Fruit fly (Drosophila melanogaster) whole organism, prepupa: ENCODE measurements around the gene CecA2.

Experiments
- Blimp-1 ChIP-seq: fragments of 200-800 bp; sonication (Bioruptor generic); optimal IDR thresholded peaks from 3 replicates; lab custom pipeline; 2017; ENCODE audit warnings: missing biosample characterization, missing genetic modification characterization, mild to moderate bottlenecking, moderate library complexity, missing genetic modification reagents
- CG10669 ChIP-seq: fragments of 200-800 bp; sonication (Bioruptor generic); optimal IDR thresholded peaks from 3 replicates; lab custom pipeline; 2018; ENCODE audit warnings: missing biosample characterization, mild to moderate bottlenecking, missing genetic modification characterization, moderate library complexity
- CG11294 ChIP-seq: fragments of 200-800 bp; sonication (Bioruptor generic); IDR thresholded peaks from 2 replicates; pipeline ENCODE4 v1.3.6; 2022; ENCODE audit warnings: missing biosample characterization, missing genetic modification characterization
- CG11762 ChIP-seq: fragments of 200-800 bp; sonication (Bioruptor generic); optimal IDR thresholded peaks from 3 replicates; lab custom pipeline; 2016; ENCODE audit warnings: missing biosample characterization, missing genetic modification characterization; ENCODE audit not compliant: insufficient read depth
- CG11902 ChIP-seq: fragments of 200-800 bp; sonication (Bioruptor generic); optimal IDR thresholded peaks from 3 replicates; lab custom pipeline; 2016; ENCODE audit warnings: missing biosample characterization, missing genetic modification characterization
- CG15336 ChIP-seq: fragments of 200-800 bp; sonication (Bioruptor generic); IDR thresholded peaks from 2 replicates; pipeline ENCODE4 v1.3.6; 2022; ENCODE audit warnings: missing biosample characterization, missing genetic modification characterization
- CG1621 ChIP-seq: fragments of 200-800 bp; sonication (Bioruptor generic); optimal IDR thresholded peaks from 3 replicates; lab custom pipeline; 2018; ENCODE audit warnings: missing biosample characterization, mild to moderate bottlenecking, missing genetic modification characterization
- CG3032 ChIP-seq: fragments of 200-800 bp; optimal IDR thresholded peaks from 2 replicates; lab custom pipeline; 2019; ENCODE audit warnings: missing biosample characterization, mild to moderate bottlenecking, missing genetic modification characterization, moderate library complexity
- CG32006 ChIP-seq: fragments of 200-800 bp; sonication (Bioruptor generic); optimal IDR thresholded peaks from 3 replicates; lab custom pipeline; 2017; ENCODE audit warnings: missing biosample characterization, mild to moderate bottlenecking, missing genetic modification characterization
- CG34406 ChIP-seq: fragments of 200-800 bp; sonication (Bioruptor generic); optimal IDR thresholded peaks from 3 replicates; lab custom pipeline; 2016; ENCODE audit warnings: missing biosample characterization, missing genetic modification characterization
- CG3919 ChIP-seq: fragments of 200-800 bp; sonication (Bioruptor generic); optimal IDR thresholded peaks from 3 replicates; lab custom pipeline; 2016; ENCODE audit warnings: missing biosample characterization, missing genetic modification characterization
- CG4318 ChIP-seq: fragments of 200-800 bp; sonication (Bioruptor generic); optimal IDR thresholded peaks from 3 replicates; lab custom pipeline; 2017; ENCODE audit warnings: missing biosample characterization, mild to moderate bottlenecking, missing genetic modification characterization
- CG6276 ChIP-seq: fragments of 200-800 bp; sonication (Bioruptor generic); optimal IDR thresholded peaks from 2 replicates; lab custom pipeline; 2017; ENCODE audit warnings: missing biosample characterization, mild to moderate bottlenecking, missing genetic modification characterization
- CG6792 ChIP-seq: fragments of 200-800 bp; sonication (Bioruptor generic); optimal IDR thresholded peaks from 3 replicates; lab custom pipeline; 2016; ENCODE audit warnings: missing biosample characterization, missing genetic modification characterization
- CG6808 ChIP-seq: fragments of 200-800 bp; sonication (Bioruptor generic); optimal IDR thresholded peaks from 3 replicates; lab custom pipeline; 2017; ENCODE audit warnings: missing biosample characterization, missing genetic modification characterization, mild to moderate bottlenecking, moderate library complexity, missing genetic modification reagents
- CG6854 ChIP-seq: fragments of 200-800 bp; sonication (Bioruptor generic); optimal IDR thresholded peaks from 2 replicates; lab custom pipeline; 2017; ENCODE audit warnings: missing biosample characterization, mild to moderate bottlenecking, missing genetic modification characterization
- CG7368 ChIP-seq: fragments of 200-800 bp; sonication (Bioruptor generic); optimal IDR thresholded peaks from 3 replicates; lab custom pipeline; 2016; ENCODE audit warnings: missing biosample characterization, missing genetic modification characterization
- CG8119 ChIP-seq: fragments of 200-800 bp; sonication (Bioruptor generic); IDR thresholded peaks from 3 replicates; pipeline ENCODE4 v1.3.6; 2022; ENCODE audit warnings: missing biosample characterization, missing genetic modification characterization
- CG8319 ChIP-seq: fragments of 200-800 bp; sonication (Bioruptor generic); optimal IDR thresholded peaks from 3 replicates; lab custom pipeline; 2016; ENCODE audit warnings: missing biosample characterization, missing genetic modification characterization
- CG9139 ChIP-seq: fragments of 200-800 bp; sonication (Bioruptor generic); optimal IDR thresholded peaks from 3 replicates; lab custom pipeline; 2017; ENCODE audit warnings: missing biosample characterization, mild to moderate bottlenecking, missing genetic modification characterization
- Eip75B ChIP-seq: fragments of 200-800 bp; sonication (Bioruptor generic); optimal IDR thresholded peaks from 3 replicates; lab custom pipeline; 2016; ENCODE audit warnings: missing biosample characterization, missing genetic modification characterization
- Eip78C ChIP-seq: fragments of 200-800 bp; sonication (Bioruptor generic); peaks from one replicate; lab custom pipeline; 2016; ENCODE audit warnings: missing biosample characterization, missing genetic modification characterization
- Eip93F ChIP-seq: fragments of 200-800 bp; sonication (Bioruptor generic); optimal IDR thresholded peaks from 2 replicates; lab custom pipeline; 2016; ENCODE audit warnings: missing biosample characterization, mild to moderate bottlenecking, missing genetic modification characterization
- Ets21C ChIP-seq: fragments of 200-800 bp; sonication (Bioruptor generic); optimal IDR thresholded peaks from 3 replicates; lab custom pipeline; 2016; ENCODE audit warnings: missing biosample characterization, missing genetic modification characterization
- Ets96B ChIP-seq: fragments of 200-800 bp; optimal IDR thresholded peaks from 2 replicates; lab custom pipeline; 2019; ENCODE audit warnings: missing biosample characterization, mild to moderate bottlenecking, missing genetic modification characterization, moderate library complexity
- Gug ChIP-seq: fragments of 200-800 bp; sonication (Bioruptor generic); IDR thresholded peaks from 2 replicates; pipeline ENCODE4 v1.3.6; 2022; ENCODE audit warnings: missing biosample characterization, missing genetic modification characterization
- Hr38 ChIP-seq: sonication (Bioruptor generic); optimal IDR thresholded peaks from 2 replicates; lab custom pipeline; 2016; ENCODE audit warnings: missing biosample characterization, missing genetic modification characterization
- Hr39 ChIP-seq: fragments of 200-800 bp; sonication (Bioruptor generic); optimal IDR thresholded peaks from 2 replicates; lab custom pipeline; 2016; ENCODE audit warnings: missing biosample characterization, missing genetic modification characterization
- Hr4 ChIP-seq: fragments of 200-800 bp; sonication (Bioruptor generic); optimal IDR thresholded peaks from 3 replicates; lab custom pipeline; 2016; ENCODE audit warnings: missing biosample characterization, missing genetic modification characterization
- Lpt ChIP-seq: fragments of 200-800 bp; sonication (Bioruptor generic); optimal IDR thresholded peaks from 3 replicates; lab custom pipeline; 2016; ENCODE audit warnings: missing biosample characterization, missing genetic modification characterization
- Met ChIP-seq: fragments of 200-800 bp; sonication (Bioruptor generic); optimal IDR thresholded peaks from 3 replicates; lab custom pipeline; 2016; ENCODE audit warnings: missing biosample characterization, missing genetic modification characterization
- OdsH ChIP-seq: fragments of 200-800 bp; sonication (Bioruptor generic); optimal IDR thresholded peaks from 3 replicates; lab custom pipeline; 2016; ENCODE audit warnings: missing biosample characterization, missing genetic modification characterization
- Smox ChIP-seq: fragments of 200-800 bp; sonication (Bioruptor generic); optimal IDR thresholded peaks from 3 replicates; lab custom pipeline; 2016; ENCODE audit warnings: missing biosample characterization, missing genetic modification characterization
- Sox102F ChIP-seq: fragments of 200-800 bp; sonication (Bioruptor generic); optimal IDR thresholded peaks from 2 replicates; lab custom pipeline; 2016; ENCODE audit warnings: missing biosample characterization, mild to moderate bottlenecking, missing genetic modification characterization
- Sox14 ChIP-seq: fragments of 200-800 bp; sonication (Bioruptor generic); optimal IDR thresholded peaks from 3 replicates; lab custom pipeline; 2016; ENCODE audit warnings: missing biosample characterization, missing genetic modification characterization
- Sox15 ChIP-seq: fragments of 200-800 bp; sonication (Bioruptor generic); optimal IDR thresholded peaks from 3 replicates; lab custom pipeline; 2016; ENCODE audit warnings: missing biosample characterization, missing genetic modification characterization
- achi ChIP-seq: fragments of 200-800 bp; sonication (Bioruptor generic); optimal IDR thresholded peaks from 3 replicates; lab custom pipeline; 2016; ENCODE audit warnings: missing biosample characterization, missing genetic modification characterization
- acj6 ChIP-seq: fragments of 200-800 bp; sonication (Bioruptor generic); optimal IDR thresholded peaks from 3 replicates; lab custom pipeline; 2016; ENCODE audit warnings: missing biosample characterization, missing genetic modification characterization
- cyc ChIP-seq: fragments of 200-800 bp; sonication (Bioruptor generic); optimal IDR thresholded peaks from 3 replicates; lab custom pipeline; 2016; ENCODE audit warnings: missing biosample characterization, missing genetic modification characterization
- dac ChIP-seq: fragments of 200-800 bp; sonication (Bioruptor generic); optimal IDR thresholded peaks from 2 replicates; lab custom pipeline; 2017; ENCODE audit warnings: missing biosample characterization, mild to moderate bottlenecking, missing genetic modification characterization
- dsx ChIP-seq: fragments of 200-800 bp; optimal IDR thresholded peaks from 3 replicates; lab custom pipeline; 2019; ENCODE audit warnings: missing biosample characterization, mild to moderate bottlenecking, missing genetic modification characterization, moderate library complexity; ENCODE audit not compliant: poor library complexity, severe bottlenecking
- eg ChIP-seq: fragments of 200-800 bp; sonication (Bioruptor generic); IDR thresholded peaks from 3 replicates; pipeline ENCODE4 v1.3.6; 2022; ENCODE audit warnings: missing biosample characterization, missing genetic modification characterization
- fd85E ChIP-seq: fragments of 200-800 bp; sonication (Bioruptor generic); optimal IDR thresholded peaks from 3 replicates; lab custom pipeline; 2016; ENCODE audit warnings: missing biosample characterization, missing genetic modification characterization
- lz ChIP-seq: fragments of 200-800 bp; sonication (Bioruptor generic); optimal IDR thresholded peaks from 3 replicates; lab custom pipeline; 2016; ENCODE audit warnings: missing biosample characterization, missing genetic modification characterization
- net ChIP-seq: fragments of 200-800 bp; sonication (Bioruptor generic); optimal IDR thresholded peaks from 3 replicates; lab custom pipeline; 2016; ENCODE audit warnings: missing biosample characterization, missing genetic modification characterization
- pdm3 ChIP-seq: fragments of 200-800 bp; sonication (Bioruptor generic); optimal IDR thresholded peaks from 3 replicates; lab custom pipeline; 2016; ENCODE audit warnings: missing biosample characterization, missing genetic modification characterization
- salr ChIP-seq, 2 experiments: fragments of 200-800 bp; sonication (Bioruptor generic); optimal IDR thresholded peaks; 3 replicates each; lab custom pipeline; 2016 to 2018; ENCODE audit warnings: missing biosample characterization in 2 of 2, missing genetic modification characterization in 2 of 2, mild to moderate bottlenecking in 1 of 2
- spab ChIP-seq: fragments of 200-800 bp; sonication (Bioruptor generic); optimal IDR thresholded peaks from 2 replicates; lab custom pipeline; 2017; ENCODE audit warnings: missing biosample characterization, mild to moderate bottlenecking, missing genetic modification characterization, missing genetic modification reagents
- svp ChIP-seq: fragments of 200-800 bp; sonication (Bioruptor generic); peaks from one replicate; lab custom pipeline; 2016; ENCODE audit warnings: missing biosample characterization, missing genetic modification characterization
- vri ChIP-seq: fragments of 200-800 bp; sonication (Bioruptor generic); optimal IDR thresholded peaks from 3 replicates; lab custom pipeline; 2016; ENCODE audit warnings: missing biosample characterization, mild to moderate bottlenecking, missing genetic modification characterization

CecA2 gene

dm6 chr3R:30240245-30240644 lies 28.3 kb downstream of the CecA2 start:
- TF ChIP-seq CG11762 (no peak), Blimp-1 (GFP tag; lab: Kevin White, UChicago) (peak; percentile 69)

DNA sequence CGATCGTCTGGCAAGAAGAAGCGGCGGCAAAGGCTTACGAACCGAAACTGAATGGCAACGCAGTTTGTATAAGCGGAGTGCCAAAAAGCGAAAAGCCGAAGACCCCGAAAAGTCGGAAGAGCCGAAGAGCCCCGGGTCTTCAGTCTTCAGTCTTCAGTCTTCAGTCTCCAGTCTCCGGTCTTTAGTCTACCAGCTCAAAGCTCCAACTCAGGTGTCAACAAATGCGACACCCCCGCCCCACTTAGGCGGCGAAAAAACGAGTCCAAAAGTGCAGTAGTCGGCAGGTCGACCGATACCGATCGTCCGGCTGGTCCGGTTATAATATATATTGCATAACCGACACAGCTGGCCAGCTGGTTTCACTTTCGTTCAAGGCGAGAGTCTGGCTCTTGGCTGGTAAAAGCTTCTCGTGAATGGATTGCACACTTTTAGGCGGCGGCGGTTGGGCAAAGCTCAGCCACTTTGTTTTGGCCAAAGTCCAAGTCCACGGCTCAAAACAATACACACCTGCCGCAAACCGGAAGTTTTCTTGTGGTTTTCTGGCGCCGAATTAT lies 31.4 kb downstream of the CecA2 start, which contains the start of gene CG9737:
Gene CG9737, minus strand, starts transcription at position 51 of the 554 bp plus-strand sequence.
- TF ChIP-seq Blimp-1 (GFP tag; lab: Kevin White, UChicago) (peak; percentile 100), Hr4 (GFP tag; lab: Kevin White, UChicago) (peak; percentile 54), fd85E (GFP tag; lab: Kevin White, UChicago) (peak; percentile 0), eg (peak; percentile 82), dsx (GFP tag; lab: Kevin White, UChicago) (peak; percentile 63), CG6808 (peak; percentile 85), spab (GFP tag; lab: Kevin White, UChicago) (peak; percentile 71), Smox (GFP tag; lab: Kevin White, UChicago) (peak; percentile 23), CG34406 (peak; percentile 29), Eip75B (peak; percentile 68), CG8119 (peak; percentile 65; the same call in 2 of the 3 replicates), Eip78C (GFP tag; lab: Kevin White, UChicago) (peak; percentile 90), CG32006 (GFP tag; lab: Kevin White, UChicago) (peak; percentile 50), CG1621 (tag; lab: Kevin White, UChicago) (peak; percentile 85), svp (peak; percentile 84), Sox102F (GFP tag; lab: Kevin White, UChicago) (peak; percentile 72), CG9139 (peak; percentile 89), salr (GFP tag; optimal IDR thresholded peaks at IDR 0.05; lab: Kevin White, UChicago) (peak; percentile 15 to 30), lz (GFP tag; lab: Kevin White, UChicago) (no peak), CG3919 (peak; percentile 80), achi (GFP tag; lab: Kevin White, UChicago) (peak; percentile 20), Lpt (GFP tag; lab: Kevin White, UChicago) (peak; percentile 61), cyc (GFP tag; lab: Kevin White, UChicago) (peak; percentile 27), Sox14 (GFP tag; lab: Kevin White, UChicago) (peak; percentile 73), CG4318 (GFP tag; lab: Kevin White, UChicago) (no peak), CG3032 (peak; percentile 24), CG11294 (GFP tag; lab: Robert Waterston, UW) (no peak), CG11902 (GFP tag; lab: Kevin White, UChicago) (no peak), CG11762 (peak; percentile 39), net (GFP tag; lab: Kevin White, UChicago) (peak; percentile 91), Ets21C (no peak), Met (GFP tag; lab: Kevin White, UChicago) (peak; percentile 67), CG8319 (GFP tag; lab: Kevin White, UChicago) (peak; percentile 37), acj6 (GFP tag; lab: Kevin White, UChicago) (no peak), dac (GFP tag; lab: Kevin White, UChicago) (peak; percentile 50), CG7368 (GFP tag; lab: Kevin White, UChicago) (peak; percentile 60), CG6792 (no peak), Hr38 (GFP tag; lab: Kevin White, UChicago) (no peak), vri (GFP tag; lab: Kevin White, UChicago) (peak; percentile 99), Sox15 (GFP tag; lab: Kevin White, UChicago) (no peak), CG6854 (GFP tag; lab: Kevin White, UChicago) (peak; percentile 98), CG6276 (GFP tag; lab: Kevin White, UChicago) (peak; percentile 92), CG15336 (GFP tag; lab: Robert Waterston, UW) (peak; percentile 62; the same call in 1 of the 2 replicates), pdm3 (GFP tag; lab: Kevin White, UChicago) (peak; percentile 43), Hr39 (no peak), Gug (GFP tag; lab: Robert Waterston, UW) (no peak), OdsH (GFP tag; lab: Kevin White, UChicago) (no peak), CG10669 (GFP tag; lab: Kevin White, UChicago) (peak; percentile 61), Eip93F (GFP tag; lab: Kevin White, UChicago) (peak; percentile 27), Ets96B (tag; lab: Kevin White, UChicago) (peak; percentile 3)
